Worm (Caenorhabditis elegans) whole organism, early embryonic: ENCODE results near the gene clec-187.

Experiments used
- B0310.2 ChIP-seq: sonication (generic microtip); optimal IDR thresholded peaks from 2 replicates; lab custom pipeline; 2016; ENCODE audit warnings: mild to moderate bottlenecking, missing genetic modification characterization, missing compliant biosample characterization
- F13C5.2 ChIP-seq: sonication (generic microtip); optimal IDR thresholded peaks from 2 replicates; lab custom pipeline; 2017; ENCODE audit warnings: mild to moderate bottlenecking, missing genetic modification characterization, inconsistent platforms, missing compliant biosample characterization
- aly-1 ChIP-seq: sonication (generic microtip); optimal IDR thresholded peaks from 2 replicates; lab custom pipeline; 2016; ENCODE audit warnings: missing genetic modification characterization, missing compliant biosample characterization
- ama-1 ChIP-seq: fragments of 150-350 bp; optimal IDR thresholded peaks from 2 replicates; lab custom pipeline; 2014
- ceh-13 ChIP-seq: fragments of 200-800 bp; sonication (Bioruptor generic); optimal IDR thresholded peaks from 2 replicates; lab custom pipeline; 2018; ENCODE audit warnings: mild to moderate bottlenecking, missing genetic modification characterization, missing compliant biosample characterization
- ceh-36 ChIP-seq: sonication (generic microtip); optimal IDR thresholded peaks from 2 replicates; lab custom pipeline; 2016; ENCODE audit warnings: missing genetic modification characterization, inconsistent platforms, missing compliant biosample characterization
- ets-7 ChIP-seq: sonication (generic microtip); optimal IDR thresholded peaks from 2 replicates; lab custom pipeline; 2016; ENCODE audit warnings: missing genotype, missing genetic modification characterization, missing compliant biosample characterization
- flt-1 ChIP-seq: fragments of 200-800 bp; sonication (Bioruptor generic); IDR thresholded peaks from 2 replicates; pipeline ENCODE4 v1.3.6; 2022; ENCODE audit warnings: missing genetic modification characterization, missing compliant biosample characterization
- hmbx-1 ChIP-seq: sonication (generic microtip); optimal IDR thresholded peaks from 2 replicates; lab custom pipeline; 2016; ENCODE audit warnings: mild to moderate bottlenecking, missing genetic modification characterization, missing compliant biosample characterization
- hmg-4 ChIP-seq: fragments of 200-800 bp; sonication (Bioruptor generic); optimal IDR thresholded peaks from 2 replicates; lab custom pipeline; 2018; ENCODE audit warnings: mild to moderate bottlenecking, missing genetic modification characterization, missing compliant biosample characterization
- hnd-1 ChIP-seq: sonication (generic microtip); optimal IDR thresholded peaks from 2 replicates; lab custom pipeline; 2016; ENCODE audit warnings: missing genetic modification characterization, missing compliant biosample characterization
- pes-1 ChIP-seq: fragments of 200-800 bp; sonication (Bioruptor generic); IDR thresholded peaks from 2 replicates; pipeline ENCODE4 v1.3.6; 2022; ENCODE audit warnings: missing genetic modification reagents, missing genetic modification characterization, missing compliant biosample characterization
- scrt-1 ChIP-seq: fragments of 200-800 bp; sonication (Bioruptor generic); IDR thresholded peaks from 2 replicates; pipeline ENCODE4 v1.3.6; 2022; ENCODE audit warnings: missing genetic modification characterization, missing compliant biosample characterization
- sea-1 ChIP-seq: fragments of 200-800 bp; sonication (Bioruptor generic); conservative IDR thresholded peaks from 2 replicates; pipeline ENCODE4 v1.3.6; 2022; ENCODE audit warnings: missing genetic modification characterization, missing compliant biosample characterization
- tbx-11 ChIP-seq: fragments of 200-800 bp; sonication (Bioruptor generic); IDR thresholded peaks from 2 replicates; pipeline ENCODE4 v1.3.6; 2022; ENCODE audit warnings: missing genetic modification characterization, missing compliant biosample characterization
- tbx-37 ChIP-seq: fragments of 200-800 bp; sonication (Bioruptor generic); conservative IDR thresholded peaks from 2 replicates; pipeline ENCODE4 v1.3.6; 2022; ENCODE audit warnings: missing genetic modification reagents, missing genetic modification characterization, missing compliant biosample characterization
- tra-4 ChIP-seq: sonication (generic microtip); optimal IDR thresholded peaks from 2 replicates; lab custom pipeline; 2017; ENCODE audit warnings: missing genetic modification characterization, missing compliant biosample characterization

The clec-187 gene

ce11 chrIV:12859797-12860196 lies 11.5 kb downstream of the clec-187 start, which contains the start of gene gcy-18:
gcy-18 (plus strand) TSS chrIV:12860097.
- TF ChIP-seq hnd-1 (no peak), B0310.2 (tag; lab: Kevin White, UChicago) (no peak), tbx-11 (GFP tag; lab: Robert Waterston, UW) (no peak), scrt-1 (no peak), sea-1 (no peak), ama-1 (lab: Kevin White, UChicago) (no peak), tbx-37 (GFP tag; lab: Robert Waterston, UW) (no peak), F13C5.2 (tag; lab: Kevin White, UChicago) (no peak), hmbx-1 (tag; lab: Kevin White, UChicago) (no peak), ets-7 (no peak), flt-1 (GFP tag; lab: Robert Waterston, UW) (no peak), hmg-4 (GFP tag; lab: Kevin White, UChicago) (no peak), ceh-36 (tag; lab: Kevin White, UChicago) (no peak), aly-1 (tag; lab: Kevin White, UChicago) (no peak)

DNA sequence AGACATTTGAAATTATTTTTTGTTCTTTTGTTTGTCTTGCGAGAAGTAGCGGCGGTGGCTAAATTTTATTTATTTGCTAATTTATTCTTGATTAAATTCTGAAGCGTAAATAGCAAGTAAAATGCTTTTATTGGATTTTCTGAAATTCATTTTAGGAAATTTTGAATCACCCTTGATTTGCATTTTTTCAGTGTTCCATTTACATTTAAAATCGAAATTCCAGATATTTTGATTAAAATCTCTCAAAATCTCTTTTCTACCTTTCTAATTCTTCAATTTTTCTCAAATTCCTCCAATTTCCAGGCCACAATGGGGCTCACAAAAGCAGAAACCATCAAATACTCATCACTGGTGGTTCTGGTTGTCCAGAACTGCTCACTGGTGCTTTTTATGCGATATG lies 16.0 kb downstream of the clec-187 start, which contains the start of gene nstp-5:
nstp-5 (plus strand) TSS at position 301 of the 400 bp plus-strand sequence.
- TF ChIP-seq tra-4 (tag; lab: Kevin White, UChicago) (no peak), ama-1 (lab: Kevin White, UChicago) (no peak), sea-1 (no peak), pes-1 (GFP tag; lab: Robert Waterston, UW) (no peak), hmg-4 (GFP tag; lab: Kevin White, UChicago) (no peak), ceh-13 (GFP tag; lab: Kevin White, UChicago) (no peak), tbx-37 (GFP tag; lab: Robert Waterston, UW) (no peak), ets-7 (no peak)

ce11 chrIV:12854372-12855114 lies 16.8 kb downstream of the clec-187 start:
- TF ChIP-seq ceh-36 (tag; lab: Kevin White, UChicago) = no peak
- no peak for TF ChIP-seq tra-4 (tag; lab: Kevin White, UChicago)
- no peak for TF ChIP-seq aly-1 (tag; lab: Kevin White, UChicago)
- no peak for TF ChIP-seq ets-7
- no peak for TF ChIP-seq ceh-13 (GFP tag; lab: Kevin White, UChicago)
- no peak for TF ChIP-seq tbx-37 (GFP tag; lab: Robert Waterston, UW)
- TF ChIP-seq flt-1 (GFP tag; lab: Robert Waterston, UW) = no peak
- no peak for TF ChIP-seq scrt-1
- no peak for TF ChIP-seq hnd-1
- no peak for TF ChIP-seq ama-1 (lab: Kevin White, UChicago)
- no peak for TF ChIP-seq B0310.2 (tag; lab: Kevin White, UChicago)
- TF ChIP-seq tbx-11 (GFP tag; lab: Robert Waterston, UW) = no peak
- TF ChIP-seq hmg-4 (GFP tag; lab: Kevin White, UChicago) = no peak
- TF ChIP-seq hmbx-1 (tag; lab: Kevin White, UChicago) = no peak
- no peak for TF ChIP-seq F13C5.2 (tag; lab: Kevin White, UChicago)
- no peak for TF ChIP-seq pes-1 (GFP tag; lab: Robert Waterston, UW)
- TF ChIP-seq sea-1 = no peak

- no peak for TF ChIP-seq ets-7
- TF ChIP-seq scrt-1 = no peak
- no peak for TF ChIP-seq ama-1 (lab: Kevin White, UChicago)
- TF ChIP-seq ceh-13 (GFP tag; lab: Kevin White, UChicago) = no peak
- TF ChIP-seq aly-1 (tag; lab: Kevin White, UChicago) = no peak
- TF ChIP-seq hnd-1 = no peak
- TF ChIP-seq tra-4 (tag; lab: Kevin White, UChicago) = no peak
- TF ChIP-seq hmbx-1 (tag; lab: Kevin White, UChicago) = no peak
- no peak for TF ChIP-seq hmg-4 (GFP tag; lab: Kevin White, UChicago)
- TF ChIP-seq tbx-11 (GFP tag; lab: Robert Waterston, UW) = no peak
- no peak for TF ChIP-seq ceh-36 (tag; lab: Kevin White, UChicago)
- no peak for TF ChIP-seq pes-1 (GFP tag; lab: Robert Waterston, UW)
- TF ChIP-seq sea-1 = no peak
- TF ChIP-seq F13C5.2 (tag; lab: Kevin White, UChicago) = no peak
- no peak for TF ChIP-seq flt-1 (GFP tag; lab: Robert Waterston, UW)
- TF ChIP-seq tbx-37 (GFP tag; lab: Robert Waterston, UW) = no peak
Measured at ce11 chrIV:12849030-12849560, 22.2 kb downstream of the clec-187 start, which contains the start of gene srf-3. srf-3 (plus strand) TSS chrIV:12849510.

DNA sequence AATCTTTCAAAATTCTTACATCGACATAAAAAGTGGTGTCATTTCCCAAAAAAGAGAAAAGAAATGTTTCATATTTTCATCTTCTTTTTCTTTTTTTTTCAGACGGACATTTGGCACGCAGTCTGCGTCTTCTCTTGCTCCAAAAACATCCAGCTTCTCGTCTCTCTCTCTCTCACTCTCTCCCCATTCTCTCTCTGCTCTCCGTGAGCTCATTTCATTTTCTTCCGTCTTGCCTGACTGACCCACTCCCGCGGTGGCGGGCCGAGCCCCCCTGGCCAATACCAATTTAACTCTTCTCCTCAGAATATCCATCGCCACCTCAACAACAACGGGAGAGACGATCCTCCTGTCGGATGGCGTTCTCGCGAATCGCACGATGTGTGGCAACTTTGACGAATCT lies 25.7 kb downstream of the clec-187 start, which contains the start of gene txt-19:
txt-19 (plus strand) TSS at position 304 of the 400 bp plus-strand sequence.
- TF ChIP-seq scrt-1 (no peak), hmbx-1 (tag; lab: Kevin White, UChicago) (no peak), F13C5.2 (tag; lab: Kevin White, UChicago) (no peak), tra-4 (tag; lab: Kevin White, UChicago) (no peak), tbx-37 (GFP tag; lab: Robert Waterston, UW) (no peak), hnd-1 (no peak), flt-1 (GFP tag; lab: Robert Waterston, UW) (no peak), ceh-13 (GFP tag; lab: Kevin White, UChicago) (no peak), aly-1 (tag; lab: Kevin White, UChicago) (no peak), tbx-11 (GFP tag; lab: Robert Waterston, UW) (no peak), pes-1 (GFP tag; lab: Robert Waterston, UW) (no peak), B0310.2 (tag; lab: Kevin White, UChicago) (no peak), sea-1 (no peak), hmg-4 (GFP tag; lab: Kevin White, UChicago) (no peak), ceh-36 (tag; lab: Kevin White, UChicago) (no peak), ets-7 (no peak), ama-1 (lab: Kevin White, UChicago) (no peak)

DNA sequence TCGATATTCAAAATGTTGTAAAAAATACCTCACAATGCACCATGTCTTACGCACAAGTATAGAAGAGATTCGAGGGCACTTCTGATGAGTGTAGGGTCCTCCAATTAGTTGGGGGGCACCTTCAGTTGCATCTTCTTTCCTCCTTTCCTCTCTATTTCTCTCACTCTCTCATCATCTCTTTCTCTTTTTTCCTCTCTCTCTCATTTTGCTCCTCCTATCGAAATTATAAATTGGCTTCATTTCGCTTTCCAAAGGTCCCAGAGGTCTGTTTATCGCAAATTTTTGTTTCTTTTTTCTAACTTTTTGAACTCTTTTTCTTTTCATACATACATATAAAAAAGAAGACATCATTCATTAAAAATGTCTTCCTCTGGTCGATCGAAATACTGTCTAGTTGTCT lies 28.4 kb downstream of the clec-187 start:
- TF ChIP-seq pes-1 (GFP tag; lab: Robert Waterston, UW) = no peak
- no peak for TF ChIP-seq ama-1 (lab: Kevin White, UChicago)
- TF ChIP-seq hnd-1 = no peak
- TF ChIP-seq sea-1 = no peak
- TF ChIP-seq aly-1 (tag; lab: Kevin White, UChicago) = no peak
- TF ChIP-seq tbx-37 (GFP tag; lab: Robert Waterston, UW) = no peak
- TF ChIP-seq tbx-11 (GFP tag; lab: Robert Waterston, UW) = no peak
- no peak for TF ChIP-seq ceh-36 (tag; lab: Kevin White, UChicago)
- TF ChIP-seq flt-1 (GFP tag; lab: Robert Waterston, UW) = no peak
- no peak for TF ChIP-seq hmbx-1 (tag; lab: Kevin White, UChicago)
